ENCODE assay signal across 2 worm cellular contexts in the genomic region with DNA sequence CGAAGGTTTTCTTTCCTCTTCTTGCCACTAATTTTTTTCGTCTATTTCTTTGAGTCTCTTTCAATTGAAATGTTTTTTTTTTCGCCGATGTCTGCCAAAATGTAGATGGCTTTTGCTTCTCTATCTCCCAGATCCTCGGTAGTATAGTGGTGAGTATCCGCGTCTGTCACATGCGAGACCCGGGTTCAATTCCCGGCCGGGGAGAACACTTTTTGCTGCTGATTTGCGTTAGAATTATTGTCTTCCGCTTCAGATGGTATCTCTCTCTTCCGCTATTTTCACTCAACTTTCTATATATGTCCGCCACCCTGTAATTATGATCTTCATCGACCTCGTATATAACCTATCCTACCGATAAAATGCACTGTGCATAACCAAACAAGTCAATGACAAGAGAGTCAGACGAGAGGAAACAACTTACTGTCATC.
TF ChIP-seq lines count a peak whose summit lies in the region.

No protein-coding gene starts in this region.

TF ChIP-seq in whole organism, L1 larva, 84 proteins besides CTCF, POLR2A, EP300 and RAD21 (continued from another document):
- TF ChIP-seq nhr-84 (tag; optimal IDR thresholded peaks at IDR 0.05; lab: Kevin White, UChicago): no peak
- no peak for TF ChIP-seq ceh-90 (tag; optimal IDR thresholded peaks at IDR 0.05; lab: Kevin White, UChicago)
- TF ChIP-seq elt-3 (tag; optimal IDR thresholded peaks at IDR 0.05; lab: Kevin White, UChicago): peak in 2 of 6 experiments; percentile 53 to 56
- TF ChIP-seq sox-4 (tag; optimal IDR thresholded peaks at IDR 0.05; lab: Kevin White, UChicago): peak; percentile 29
- TF ChIP-seq F16B12.6 (tag; optimal IDR thresholded peaks at IDR 0.05; lab: Kevin White, UChicago): no peak
- peak; percentile 69 for TF ChIP-seq swsn-7 (tag; optimal IDR thresholded peaks at IDR 0.05; lab: Kevin White, UChicago)
- peak; percentile 38 to 77 for TF ChIP-seq lin-35 (GFP tag; optimal IDR thresholded peaks at IDR 0.05; lab: Kevin White, UChicago)
- TF ChIP-seq blmp-1 (tag; optimal IDR thresholded peaks at IDR 0.05; lab: Kevin White, UChicago): peak; percentile 68
- no peak for TF ChIP-seq ceh-8 (GFP tag; optimal IDR thresholded peaks at IDR 0.05; lab: Kevin White, UChicago)
- TF ChIP-seq skn-1 (tag; optimal IDR thresholded peaks at IDR 0.05; lab: Kevin White, UChicago): peak; percentile 95
- peak; percentile 65 for TF ChIP-seq nhr-19 (GFP tag; conservative IDR thresholded peaks at IDR 0.05; lab: Robert Waterston, UW)
- TF ChIP-seq irx-1 (tag; optimal IDR thresholded peaks at IDR 0.05; lab: Kevin White, UChicago): peak; percentile 80
- TF ChIP-seq isw-1 (GFP tag; IDR thresholded peaks at IDR 0.05; lab: Robert Waterston, UW): no peak
- peak; percentile 45 for TF ChIP-seq elt-2 (tag; optimal IDR thresholded peaks at IDR 0.05; lab: Kevin White, UChicago)
- peak; percentile 76 for TF ChIP-seq nhr-85 (tag; lab: Kevin White, UChicago)
- TF ChIP-seq C16A3.4 (tag; optimal IDR thresholded peaks at IDR 0.05; lab: Kevin White, UChicago): peak; percentile 57
- TF ChIP-seq nhr-76 (tag; optimal IDR thresholded peaks at IDR 0.05; lab: Kevin White, UChicago): no peak
- TF ChIP-seq aha-1 (tag; optimal IDR thresholded peaks at IDR 0.05; lab: Kevin White, UChicago): no peak
- TF ChIP-seq aly-2 (tag; optimal IDR thresholded peaks at IDR 0.05; lab: Kevin White, UChicago): peak; percentile 10
- TF ChIP-seq nhr-90 (tag; optimal IDR thresholded peaks at IDR 0.05; lab: Kevin White, UChicago; ENCODE audit: poor library complexity): peak; percentile 85
- no peak for TF ChIP-seq lin-15B (tag; optimal IDR thresholded peaks at IDR 0.05; lab: Kevin White, UChicago)
- no peak for TF ChIP-seq tlp-1 (tag; optimal IDR thresholded peaks at IDR 0.05; lab: Kevin White, UChicago)
- peak; percentile 36 for TF ChIP-seq unc-86 (tag; optimal IDR thresholded peaks at IDR 0.05; lab: Kevin White, UChicago)
- TF ChIP-seq nhr-12 (tag; optimal IDR thresholded peaks at IDR 0.05; lab: Kevin White, UChicago): no peak
- TF ChIP-seq hlh-4 (tag; optimal IDR thresholded peaks at IDR 0.05; lab: Kevin White, UChicago): no peak
- TF ChIP-seq ama-1 (optimal IDR thresholded peaks at IDR 0.05; lab: Kevin White, UChicago): no peak
TF ChIP-seq in whole organism, L1 larva: peak in this region for 41.

TF ChIP-seq in whole organism, young adult, 124 proteins besides CTCF, POLR2A, EP300 and RAD21 (continued from another document):
- TF ChIP-seq cebp-1 (GFP tag; IDR thresholded peaks at IDR 0.05; lab: Robert Waterston, UW) (peak; percentile 28; the same call in 1 of the 2 replicates), cebp-1 (tag; optimal IDR thresholded peaks at IDR 0.05; lab: Kevin White, UChicago) (peak; percentile 75), repo-1 (tag; optimal IDR thresholded peaks at IDR 0.05; lab: Kevin White, UChicago) (peak; percentile 43), tbp1 (GFP tag; optimal IDR thresholded peaks at IDR 0.05; lab: Kevin White, UChicago) (peak; percentile 98), madf-8 (GFP tag; conservative IDR thresholded peaks at IDR 0.05; lab: Robert Waterston, UW) (no peak), die-1 (tag; optimal IDR thresholded peaks at IDR 0.05; lab: Kevin White, UChicago) (peak; percentile 94), egl-18 (GFP tag; IDR thresholded peaks at IDR 0.05; lab: Robert Waterston, UW) (no peak), chd-7 (tag; optimal IDR thresholded peaks at IDR 0.05; lab: Kevin White, UChicago) (peak; percentile 85), nhr-80 (tag; optimal IDR thresholded peaks at IDR 0.05; lab: Kevin White, UChicago) (peak; percentile 45), sdz-38 (tag; optimal IDR thresholded peaks at IDR 0.05; lab: Kevin White, UChicago) (peak; percentile 42), nfyb-1 (GFP tag; IDR thresholded peaks at IDR 0.05; lab: Robert Waterston, UW) (no peak), ztf-18 (tag; optimal IDR thresholded peaks at IDR 0.05; lab: Kevin White, UChicago) (peak; percentile 79), tbx-9 (tag; optimal IDR thresholded peaks at IDR 0.05; lab: Kevin White, UChicago; ENCODE audit: borderline replicate concordance) (no peak), ccch-3 (GFP tag; optimal IDR thresholded peaks at IDR 0.05; lab: Kevin White, UChicago) (peak; percentile 29), ceh-100 (GFP tag; IDR thresholded peaks at IDR 0.05; lab: Robert Waterston, UW) (no peak), unc-62 (GFP tag; optimal IDR thresholded peaks at IDR 0.05; lab: Kevin White, UChicago) (peak; percentile 13), athp-1 (tag; optimal IDR thresholded peaks at IDR 0.05; lab: Kevin White, UChicago) (peak; percentile 50)
